Worm (Caenorhabditis elegans) whole organism, late embryonic: ENCODE data around the gene C42D4.13.

ENCODE experiments used
- C08G9.2 ChIP-seq: sonication (generic microtip); optimal IDR thresholded peaks from 2 replicates; lab custom pipeline; 2016; ENCODE audit warnings: mild to moderate bottlenecking, missing genetic modification characterization, moderate library complexity, missing compliant biosample characterization
- F13H6.1 ChIP-seq: sonication (generic microtip); optimal IDR thresholded peaks from 2 replicates; lab custom pipeline; 2016; ENCODE audit warnings: missing genetic modification characterization, missing compliant biosample characterization
- K02D7.2 ChIP-seq: sonication (generic microtip); optimal IDR thresholded peaks from 2 replicates; lab custom pipeline; 2017; ENCODE audit warnings: mild to moderate bottlenecking, missing genetic modification characterization, missing compliant biosample characterization
- K09A11.1 ChIP-seq: sonication (generic microtip); optimal IDR thresholded peaks from 2 replicates; lab custom pipeline; 2017; ENCODE audit warnings: antibody characterized with exemption, mild to moderate bottlenecking, missing genetic modification characterization, missing compliant biosample characterization; ENCODE audit not compliant: insufficient read depth
- T23F11.4 ChIP-seq: fragments of 200-800 bp; sonication (Bioruptor generic); optimal IDR thresholded peaks from 2 replicates; lab custom pipeline; 2018; ENCODE audit warnings: mild to moderate bottlenecking, missing genetic modification characterization, missing compliant biosample characterization
- Y22D7AL.16 ChIP-seq: sonication (generic microtip); optimal IDR thresholded peaks from 2 replicates; lab custom pipeline; 2016; ENCODE audit warnings: missing genetic modification characterization, missing compliant biosample characterization
- ahr-1 ChIP-seq: sonication (generic microtip); optimal IDR thresholded peaks from 2 replicates; lab custom pipeline; 2016; ENCODE audit warnings: missing genetic modification characterization, missing compliant biosample characterization
- ama-1 ChIP-seq: fragments of 150-350 bp; optimal IDR thresholded peaks from 2 replicates; lab custom pipeline; 2014
- ceh-14 ChIP-seq: sonication (generic microtip); optimal IDR thresholded peaks from 2 replicates; lab custom pipeline; 2016; ENCODE audit warnings: missing genotype, missing genetic modification characterization, missing compliant biosample characterization
- ceh-18 ChIP-seq: sonication (generic microtip); optimal IDR thresholded peaks from 2 replicates; lab custom pipeline; 2016; ENCODE audit warnings: missing genetic modification characterization, missing compliant biosample characterization
- ceh-19 ChIP-seq: fragments of 200-800 bp; sonication (Bioruptor generic); optimal IDR thresholded peaks from 2 replicates; lab custom pipeline; 2018; ENCODE audit warnings: mild to moderate bottlenecking, missing genetic modification characterization, missing compliant biosample characterization
- ceh-2 ChIP-seq: sonication (generic microtip); optimal IDR thresholded peaks from 2 replicates; lab custom pipeline; 2016; ENCODE audit warnings: missing genotype, missing genetic modification characterization, missing compliant biosample characterization
- ceh-22 ChIP-seq: sonication (generic microtip); optimal IDR thresholded peaks from 2 replicates; lab custom pipeline; 2017; ENCODE audit warnings: missing biosample characterization, missing genetic modification characterization
- ceh-31 ChIP-seq: sonication (generic microtip); optimal IDR thresholded peaks from 2 replicates; lab custom pipeline; 2016; ENCODE audit warnings: missing genetic modification characterization, missing compliant biosample characterization
- ceh-45 ChIP-seq: fragments of 200-800 bp; sonication (Bioruptor generic); IDR thresholded peaks from 2 replicates; pipeline ENCODE4 v1.3.6; 2022; ENCODE audit warnings: missing genetic modification reagents, missing genetic modification characterization, missing compliant biosample characterization
- ceh-6 ChIP-seq: fragments of 200-800 bp; sonication (Bioruptor generic); optimal IDR thresholded peaks from 2 replicates; lab custom pipeline; 2018; ENCODE audit warnings: mild to moderate bottlenecking, missing genetic modification characterization, missing compliant biosample characterization
- dmd-4 ChIP-seq: sonication (generic microtip); optimal IDR thresholded peaks from 2 replicates; lab custom pipeline; 2016; ENCODE audit warnings: borderline replicate concordance, missing genetic modification characterization, missing compliant biosample characterization
- dve-1 ChIP-seq: sonication (generic microtip); optimal IDR thresholded peaks from 2 replicates; lab custom pipeline; 2017; ENCODE audit warnings: antibody characterized with exemption, mild to moderate bottlenecking, missing genetic modification characterization, missing compliant biosample characterization
- elt-2 ChIP-seq: sonication (generic microtip); optimal IDR thresholded peaks from 2 replicates; lab custom pipeline; 2016; ENCODE audit warnings: missing genetic modification reagents, missing genetic modification characterization, missing compliant biosample characterization
- elt-4 ChIP-seq: sonication (generic microtip); optimal IDR thresholded peaks from 2 replicates; lab custom pipeline; 2016; ENCODE audit warnings: missing genetic modification characterization, missing compliant biosample characterization
- eyg-1 ChIP-seq: sonication (generic microtip); optimal IDR thresholded peaks from 2 replicates; lab custom pipeline; 2016; ENCODE audit warnings: missing genotype, missing genetic modification characterization, missing compliant biosample characterization
- fkh-10 ChIP-seq: fragments of 150-350 bp; optimal IDR thresholded peaks from 2 replicates; lab custom pipeline; 2014; ENCODE audit warnings: missing biosample characterization, missing genetic modification reagents, missing genetic modification characterization
- gmeb-2 ChIP-seq: sonication (generic microtip); optimal IDR thresholded peaks from 2 replicates; lab custom pipeline; 2016; ENCODE audit warnings: missing genetic modification characterization, inconsistent platforms, missing compliant biosample characterization
- hlh-13 ChIP-seq: fragments of 200-800 bp; sonication (Bioruptor generic); optimal IDR thresholded peaks from 2 replicates; lab custom pipeline; 2018; ENCODE audit warnings: mild to moderate bottlenecking, missing genetic modification characterization, missing compliant biosample characterization
- hlh-30 ChIP-seq: sonication (generic microtip); optimal IDR thresholded peaks from 2 replicates; lab custom pipeline; 2017; ENCODE audit warnings: antibody characterized with exemption, missing genetic modification characterization, missing compliant biosample characterization; ENCODE audit not compliant: insufficient read depth
- hlh-6 ChIP-seq: sonication (generic microtip); optimal IDR thresholded peaks from 2 replicates; lab custom pipeline; 2016; ENCODE audit warnings: missing genotype, missing genetic modification characterization, missing compliant biosample characterization
- hlh-8 ChIP-seq: sonication (generic microtip); optimal IDR thresholded peaks from 2 replicates; lab custom pipeline; 2016; ENCODE audit warnings: missing genotype, missing genetic modification characterization, missing compliant biosample characterization
- lim-6 ChIP-seq: sonication (generic microtip); optimal IDR thresholded peaks from 2 replicates; lab custom pipeline; 2016; ENCODE audit warnings: missing genetic modification characterization, missing compliant biosample characterization
- lin-11 ChIP-seq: fragments of 200-800 bp; sonication (Bioruptor generic); optimal IDR thresholded peaks from 2 replicates; lab custom pipeline; 2018; ENCODE audit warnings: mild to moderate bottlenecking, missing genetic modification characterization, missing compliant biosample characterization
- madf-2 ChIP-seq: sonication (generic microtip); optimal IDR thresholded peaks from 2 replicates; lab custom pipeline; 2017; ENCODE audit warnings: missing genetic modification characterization, missing compliant biosample characterization
- mec-3 ChIP-seq: sonication (generic microtip); optimal IDR thresholded peaks from 2 replicates; lab custom pipeline; 2016; ENCODE audit warnings: borderline replicate concordance, missing genetic modification characterization, missing compliant biosample characterization
- nhr-232 ChIP-seq: sonication (generic microtip); optimal IDR thresholded peaks from 2 replicates; lab custom pipeline; 2016; ENCODE audit warnings: missing genetic modification characterization, missing compliant biosample characterization
- npax-4 ChIP-seq: sonication (generic microtip); optimal IDR thresholded peaks from 2 replicates; lab custom pipeline; 2016; ENCODE audit warnings: missing genetic modification characterization, missing compliant biosample characterization
- pha-2 ChIP-seq: sonication (generic microtip); optimal IDR thresholded peaks from 2 replicates; lab custom pipeline; 2017; ENCODE audit warnings: mild to moderate bottlenecking, missing genetic modification characterization, missing compliant biosample characterization
- pros-1 ChIP-seq: fragments of 150-350 bp; optimal IDR thresholded peaks from 2 replicates; lab custom pipeline; 2014; ENCODE audit warnings: missing biosample characterization, missing genetic modification reagents, missing genetic modification characterization
- ref-2 ChIP-seq: sonication (generic microtip); optimal IDR thresholded peaks from 2 replicates; lab custom pipeline; 2016; ENCODE audit warnings: missing genetic modification characterization, missing compliant biosample characterization
- rnt-1 ChIP-seq: sonication (generic microtip); optimal IDR thresholded peaks from 2 replicates; lab custom pipeline; 2016; ENCODE audit warnings: missing genetic modification characterization, missing compliant biosample characterization
- syd-9 ChIP-seq: sonication (generic microtip); optimal IDR thresholded peaks from 2 replicates; lab custom pipeline; 2016; ENCODE audit warnings: mild to moderate bottlenecking, missing genetic modification characterization, moderate library complexity, missing compliant biosample characterization
- tbx-7 ChIP-seq: sonication (generic microtip); optimal IDR thresholded peaks from 2 replicates; lab custom pipeline; 2016; ENCODE audit warnings: missing genotype, missing genetic modification characterization, missing compliant biosample characterization
- ttx-3 ChIP-seq: sonication (generic microtip); optimal IDR thresholded peaks from 2 replicates; lab custom pipeline; 2016; ENCODE audit warnings: missing genetic modification reagents, missing genetic modification characterization, missing compliant biosample characterization
- unc-3 ChIP-seq, 2 experiments: fragments of 200-800 bp in 1 of 2; sonication (Bioruptor generic) in 1 of 2; sonication (generic microtip) in 1 of 2; conservative IDR thresholded peaks in 1 of 2; optimal IDR thresholded peaks in 1 of 2; 2 replicates each; pipeline versions ENCODE4 v1.3.6 to Lab custom; 2016 to 2022; ENCODE audit warnings: missing compliant biosample characterization in 2 of 2, missing genetic modification characterization in 2 of 2, missing genetic modification reagents in 1 of 2
- unc-42 ChIP-seq: sonication (generic microtip); optimal IDR thresholded peaks from 2 replicates; lab custom pipeline; 2016; ENCODE audit warnings: missing genotype, missing genetic modification characterization, missing compliant biosample characterization
- unc-55 ChIP-seq: sonication (generic microtip); optimal IDR thresholded peaks from 2 replicates; lab custom pipeline; 2017; ENCODE audit warnings: missing biosample characterization, missing genetic modification reagents, missing genetic modification characterization
- unc-86 ChIP-seq: sonication (generic microtip); optimal IDR thresholded peaks from 2 replicates; lab custom pipeline; 2016; ENCODE audit warnings: missing genetic modification characterization, missing compliant biosample characterization
- zip-5 ChIP-seq: sonication (generic microtip); optimal IDR thresholded peaks from 2 replicates; lab custom pipeline; 2016; ENCODE audit warnings: missing genetic modification characterization, missing compliant biosample characterization
- ztf-16 ChIP-seq: sonication (generic microtip); optimal IDR thresholded peaks from 2 replicates; lab custom pipeline; 2017; ENCODE audit warnings: missing genetic modification characterization, missing compliant biosample characterization

C42D4.13 gene

DNA sequence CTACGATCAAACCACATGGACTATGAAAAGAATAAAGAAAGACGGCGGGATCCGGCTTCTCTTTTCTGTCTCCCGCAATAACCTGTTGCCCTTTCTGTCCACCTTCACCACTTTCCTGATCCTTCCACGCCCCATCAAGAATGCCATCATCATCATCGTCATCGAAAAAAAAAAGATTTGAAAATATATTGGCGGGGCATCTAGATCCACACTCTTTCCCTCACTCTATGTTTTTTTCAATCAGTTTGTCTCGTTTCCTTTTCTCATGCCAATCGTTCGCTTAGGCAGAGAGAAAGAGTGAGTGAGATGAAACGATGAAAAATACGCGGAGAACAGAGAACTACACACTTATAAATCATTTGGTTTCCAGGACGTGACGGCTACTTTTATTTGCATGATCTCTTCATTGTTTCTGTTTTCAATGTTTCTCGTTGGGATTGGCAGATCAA is 45.7 kb upstream of the C42D4.13 start:
- TF ChIP-seq dve-1 (tag; lab: Kevin White, UChicago) (no peak), madf-2 (no peak), lim-6 (tag; lab: Kevin White, UChicago) (no peak), zip-5 (tag; lab: Kevin White, UChicago) (no peak), eyg-1 (tag; lab: Kevin White, UChicago) (no peak), pha-2 (tag; lab: Kevin White, UChicago) (no peak)
- TF ChIP-seq, all 69 proteins: peak for 0

DNA sequence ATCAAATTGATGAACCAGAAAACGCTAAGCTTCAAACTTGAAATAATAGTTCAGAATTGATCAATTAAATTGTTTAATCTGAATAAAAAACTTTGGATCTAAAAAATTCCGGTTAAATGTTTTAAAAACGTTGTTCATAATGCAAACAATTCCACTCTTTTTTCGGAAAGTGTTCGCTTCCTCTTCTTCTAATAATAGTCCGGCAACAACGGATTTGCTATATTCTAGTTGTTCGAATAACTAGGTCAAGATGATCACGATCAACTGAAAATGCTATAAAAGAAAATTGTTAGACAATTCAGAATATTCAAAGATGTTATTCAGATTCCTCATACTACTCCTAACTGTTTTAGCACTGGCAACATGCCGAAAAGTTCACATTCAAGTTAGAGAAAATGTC is 43.0 kb upstream of the C42D4.13 start, which contains the start of gene D2024.4:
D2024.4 (plus strand) TSS at position 301 of the 400 bp plus-strand sequence.
- TF ChIP-seq elt-2 (tag; lab: Kevin White, UChicago) (no peak), T23F11.4 (GFP tag; lab: Kevin White, UChicago) (no peak), pha-2 (tag; lab: Kevin White, UChicago) (no peak), Y22D7AL.16 (no peak), ceh-14 (no peak), ceh-22 (no peak), dmd-4 (tag; lab: Kevin White, UChicago) (no peak), pros-1 (tag; lab: Kevin White, UChicago) (no peak), elt-4 (tag; lab: Kevin White, UChicago) (no peak)
- TF ChIP-seq, all 69 proteins: peak for 0

DNA sequence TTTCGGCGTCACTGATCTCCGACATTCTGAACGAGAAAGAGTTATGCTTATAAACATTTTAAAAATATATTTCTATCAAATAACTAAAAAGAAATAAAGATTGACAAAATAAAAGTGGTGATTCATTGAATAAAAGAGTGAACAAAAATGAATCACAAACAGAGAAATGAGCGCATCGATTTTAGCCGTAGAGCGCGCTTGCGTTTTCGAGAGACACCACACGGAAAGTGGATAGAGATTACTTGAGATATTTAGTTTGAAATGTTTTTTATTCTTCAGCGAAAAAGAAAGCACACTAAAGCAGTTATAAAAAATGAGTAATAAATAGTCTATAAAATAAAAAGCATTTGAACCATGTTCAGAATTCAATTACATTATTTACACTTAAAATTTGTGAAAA is 42.3 kb upstream of the C42D4.13 start, which contains the start of gene cap-1:
cap-1 (minus strand) TSS at position 26 of the 400 bp plus-strand sequence.
- no peak for TF ChIP-seq ahr-1
- peak; percentile 43 for TF ChIP-seq elt-2 (tag; lab: Kevin White, UChicago)
- TF ChIP-seq mec-3 (tag; lab: Kevin White, UChicago): no peak
- no peak for TF ChIP-seq ama-1 (lab: Kevin White, UChicago)
- no peak for TF ChIP-seq pha-2 (tag; lab: Kevin White, UChicago)
- TF ChIP-seq ceh-19 (GFP tag; lab: Kevin White, UChicago): no peak
- no peak for TF ChIP-seq elt-4 (tag; lab: Kevin White, UChicago)
- TF ChIP-seq madf-2: no peak
- TF ChIP-seq gmeb-2: no peak
- no peak for TF ChIP-seq ceh-45
- TF ChIP-seq ceh-18 (tag; lab: Kevin White, UChicago): peak; percentile 21
- no peak for TF ChIP-seq tbx-7 (tag; lab: Kevin White, UChicago)
- TF ChIP-seq unc-55 (GFP tag; lab: Kevin White, UChicago): no peak
- peak; percentile 47 for TF ChIP-seq rnt-1
- TF ChIP-seq unc-86 (tag; lab: Kevin White, UChicago): peak; percentile 3
- no peak for TF ChIP-seq eyg-1 (tag; lab: Kevin White, UChicago)
- TF ChIP-seq Y22D7AL.16: no peak
- no peak for TF ChIP-seq ttx-3 (tag; lab: Kevin White, UChicago)
- no peak for TF ChIP-seq ref-2 (tag; lab: Kevin White, UChicago)
- TF ChIP-seq lim-6 (tag; lab: Kevin White, UChicago): no peak
- no peak for TF ChIP-seq unc-3 (GFP tag; conservative IDR thresholded peaks at IDR 0.05; lab: Robert Waterston, UW)
- peak; percentile 37 for TF ChIP-seq unc-3 (tag; optimal IDR thresholded peaks at IDR 0.05; lab: Kevin White, UChicago)
- TF ChIP-seq ztf-16 (tag; lab: Kevin White, UChicago): no peak
- TF ChIP-seq hlh-6 (tag; lab: Kevin White, UChicago): no peak
- TF ChIP-seq fkh-10: no peak
- no peak for TF ChIP-seq K02D7.2 (tag; lab: Kevin White, UChicago)
- TF ChIP-seq npax-4 (tag; lab: Kevin White, UChicago): no peak
- peak; percentile 90 for TF ChIP-seq ceh-31 (tag; lab: Kevin White, UChicago)
- TF ChIP-seq hlh-30 (tag; lab: Kevin White, UChicago): no peak
- TF ChIP-seq ceh-22: no peak
- no peak for TF ChIP-seq ceh-6 (GFP tag; lab: Kevin White, UChicago)
- TF ChIP-seq syd-9: no peak
- peak; percentile 40 for TF ChIP-seq C08G9.2 (tag; lab: Kevin White, UChicago)
- peak; percentile 39 for TF ChIP-seq hlh-8 (tag; lab: Kevin White, UChicago)
- no peak for TF ChIP-seq K09A11.1 (tag; lab: Kevin White, UChicago)
- no peak for TF ChIP-seq pros-1 (tag; lab: Kevin White, UChicago)
- peak; percentile 37 for TF ChIP-seq unc-42 (tag; lab: Kevin White, UChicago)
- peak; percentile 46 for TF ChIP-seq ceh-2
- no peak for TF ChIP-seq dmd-4 (tag; lab: Kevin White, UChicago)
- no peak for TF ChIP-seq nhr-232 (tag; lab: Kevin White, UChicago)
- TF ChIP-seq hlh-13 (GFP tag; lab: Kevin White, UChicago): no peak
- no peak for TF ChIP-seq lin-11 (tag; lab: Kevin White, UChicago)
- no peak for TF ChIP-seq T23F11.4 (GFP tag; lab: Kevin White, UChicago)
- no peak for TF ChIP-seq F13H6.1 (tag; lab: Kevin White, UChicago)
